Fruit fly (Drosophila melanogaster): ENCODE results near the gene simj.

DNA sequence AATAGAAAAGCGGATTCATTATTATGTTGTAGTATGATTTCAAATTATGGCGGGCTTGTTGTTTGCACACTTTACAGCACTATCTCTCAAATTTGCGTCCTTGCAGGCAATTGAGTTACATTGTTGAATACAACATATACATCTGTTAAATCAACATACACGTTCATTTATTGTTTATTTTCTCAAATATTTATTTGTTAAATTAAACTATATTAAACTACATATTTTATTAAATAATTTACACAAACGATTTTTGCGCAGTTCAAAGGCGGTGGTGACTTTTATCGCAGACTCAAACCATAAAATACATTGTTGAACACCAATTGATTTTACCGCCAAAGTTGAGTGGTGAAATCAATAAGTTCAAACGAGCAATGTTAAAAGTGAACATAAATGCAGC, 33.6 kb downstream of the simj start:
- no peak for TF ChIP-seq ttk (optimal IDR thresholded peaks at IDR 0.05)
- TF ChIP-seq Myc (optimal IDR thresholded peaks at IDR 0.05), result no peak
- TF ChIP-seq insv (optimal IDR thresholded peaks at IDR 0.05), result no peak
